Worm (Caenorhabditis elegans) whole organism, dauer: ENCODE measurements around the gene F54H5.2.

Experiments
- unc-62 ChIP-seq: sonication (generic microtip); optimal IDR thresholded peaks from 2 replicates; lab custom pipeline; 2017; ENCODE audit warnings: missing biosample characterization, missing genetic modification reagents, missing genetic modification characterization

F54H5.2 gene

ce11 chrII:6649026-6649425 is 21.7 kb downstream of the F54H5.2 start, which contains the start of gene oig-8:
TSS of gene oig-8 (minus strand) at chrII:6649126.
- TF ChIP-seq unc-62, result no peak

- TF ChIP-seq unc-62, result no peak
Measured at ce11 chrII:6651719-6652118, 24.4 kb downstream of the F54H5.2 start, which contains the start of gene sra-26. TSS of gene sra-26 (minus strand) at chrII:6651819.

- no peak for TF ChIP-seq unc-62
Measured at ce11 chrII:6654284-6654683, 27.0 kb downstream of the F54H5.2 start, which contains the start of gene T19D12.9. TSS of gene T19D12.9 (minus strand) at chrII:6654384.

- TF ChIP-seq unc-62, result no peak
Measured at ce11 chrII:6658766-6659165, 31.5 kb downstream of the F54H5.2 start, which contains the start of gene T19D12.10. TSS of gene T19D12.10 (minus strand) at chrII:6658866.

- no peak for TF ChIP-seq unc-62
Measured at ce11 chrII:6661211-6661610, 33.9 kb downstream of the F54H5.2 start, which contains the start of gene T19D12.2. TSS of gene T19D12.2 (plus strand) at chrII:6661335.

ce11 chrII:6663799-6664198 is 36.5 kb downstream of the F54H5.2 start:
- TF ChIP-seq unc-62, result no peak

ce11 chrII:6665908-6666307 is 38.6 kb downstream of the F54H5.2 start:
- no peak for TF ChIP-seq unc-62

ce11 chrII:6666598-6666997 is 39.3 kb downstream of the F54H5.2 start, which contains the start of gene T19D12.1:
TSS of gene T19D12.1 (plus strand) at chrII:6666898.
- TF ChIP-seq unc-62, result no peak

ce11 chrII:6667534-6667933 is 40.2 kb downstream of the F54H5.2 start:
- TF ChIP-seq unc-62, result no peak

ce11 chrII:6668496-6668895 is 41.2 kb downstream of the F54H5.2 start:
- TF ChIP-seq unc-62, result no peak

ce11 chrII:6673894-6674293 is 46.6 kb downstream of the F54H5.2 start, which contains the start of gene H43E16.1:
TSS of gene H43E16.1 (plus strand) at chrII:6674268.
- TF ChIP-seq unc-62, result no peak
